Fruit fly (Drosophila melanogaster) S2 (cell line): ENCODE measurements around the gene Rab7.

Source experiments
- CG8478 ChIP-seq: fragments of >200 bp; optimal IDR thresholded peaks from 2 replicates; lab custom pipeline; 2018
- CTCF ChIP-seq, 2 experiments: fragments of >200 bp; optimal IDR thresholded peaks; 2 replicates each; lab custom pipeline; 2018

The Rab7 gene

dm6 chr3R:24015939-24016913 is 23.4 kb downstream of the Rab7 start:
- TF ChIP-seq CG8478 (lab: Kevin White, UChicago) (no peak), CTCF (optimal IDR thresholded peaks at IDR 0.05; lab: Kevin White, UChicago) (no peak)

dm6 chr3R:24017648-24018047 is 24.8 kb downstream of the Rab7 start:
- TF ChIP-seq CTCF (optimal IDR thresholded peaks at IDR 0.05; lab: Kevin White, UChicago) (no peak), CG8478 (lab: Kevin White, UChicago) (no peak)

dm6 chr3R:24021895-24022294 is 29.1 kb downstream of the Rab7 start:
- TF ChIP-seq CG8478 (lab: Kevin White, UChicago) (no peak), CTCF (optimal IDR thresholded peaks at IDR 0.05; lab: Kevin White, UChicago) (no peak)

- TF ChIP-seq CTCF (optimal IDR thresholded peaks at IDR 0.05; lab: Kevin White, UChicago) (no peak), CG8478 (lab: Kevin White, UChicago) (no peak)
These were observed 31.3 kb downstream of the Rab7 start for dm6 chr3R:24024123-24024522.

dm6 chr3R:24024688-24025087 is 31.9 kb downstream of the Rab7 start:
- TF ChIP-seq CG8478 (lab: Kevin White, UChicago) (no peak), CTCF (optimal IDR thresholded peaks at IDR 0.05; lab: Kevin White, UChicago) (no peak)

dm6 chr3R:24025715-24026467 is 33.1 kb downstream of the Rab7 start:
- TF ChIP-seq CTCF (optimal IDR thresholded peaks at IDR 0.05; lab: Kevin White, UChicago): no peak
- no peak for TF ChIP-seq CG8478 (lab: Kevin White, UChicago)

- no peak for TF ChIP-seq CTCF (optimal IDR thresholded peaks at IDR 0.05; lab: Kevin White, UChicago)
- no peak for TF ChIP-seq CG8478 (lab: Kevin White, UChicago)
These were observed 33.7 kb downstream of the Rab7 start for dm6 chr3R:24026503-24026902.

- TF ChIP-seq CG8478 (lab: Kevin White, UChicago) (no peak), CTCF (optimal IDR thresholded peaks at IDR 0.05; lab: Kevin White, UChicago) (no peak)
These were observed 34.4 kb downstream of the Rab7 start for dm6 chr3R:24027222-24027621.

dm6 chr3R:24031019-24031824 is 38.4 kb downstream of the Rab7 start:
- peak in 1 of 2 experiments; percentile 40 for TF ChIP-seq CTCF (optimal IDR thresholded peaks at IDR 0.05; lab: Kevin White, UChicago)
- TF ChIP-seq CG8478 (lab: Kevin White, UChicago): no peak

dm6 chr3R:24031825-24032523 is 39.2 kb downstream of the Rab7 start, which contains the start of the genes KrT95D and Mettl3:
Gene KrT95D (minus strand): TSS chr3R:24031827.
Gene Mettl3 (plus strand): TSS chr3R:24032157.
- peak in 1 of 2 experiments; percentile 7 for TF ChIP-seq CTCF (optimal IDR thresholded peaks at IDR 0.05; lab: Kevin White, UChicago)
- no peak for TF ChIP-seq CG8478 (lab: Kevin White, UChicago)

- TF ChIP-seq CG8478 (lab: Kevin White, UChicago) (no peak), CTCF (optimal IDR thresholded peaks at IDR 0.05; lab: Kevin White, UChicago) (no peak)
These were observed 44.9 kb downstream of the Rab7 start, which contains the start of gene spas for dm6 chr3R:24037538-24038265. Gene spas (plus strand): TSS chr3R:24038215.

dm6 chr3R:24038736-24039556 is 46.1 kb downstream of the Rab7 start, which contains the start of gene Miro:
Gene Miro (minus strand): TSS chr3R:24038847.
- TF ChIP-seq CG8478 (lab: Kevin White, UChicago) (no peak), CTCF (optimal IDR thresholded peaks at IDR 0.05; lab: Kevin White, UChicago) (no peak)
